Worm (Caenorhabditis elegans) whole organism, L4 larva: Measurements from ENCODE around the gene lgg-2.

Source experiments
- D1046.2 ChIP-seq: fragments of 200-800 bp; sonication (Bioruptor generic); IDR thresholded peaks from 2 replicates; pipeline ENCODE4 v1.3.6; 2022; ENCODE audit warnings: missing genetic modification characterization, missing compliant biosample characterization
- F44E2.7 ChIP-seq: fragments of 200-800 bp; sonication (Bioruptor generic); IDR thresholded peaks from 2 replicates; pipeline ENCODE4 v2.1.2; 2022; ENCODE audit warnings: missing genetic modification characterization, missing compliant biosample characterization
- R02D3.7 ChIP-seq: fragments of 150-350 bp; sonication (generic microtip); optimal IDR thresholded peaks from 3 replicates; lab custom pipeline; 2014; ENCODE audit warnings: missing biosample characterization, missing genetic modification characterization
- Y105C5A.15 ChIP-seq: fragments of 200-800 bp; sonication (Bioruptor generic); IDR thresholded peaks from 2 replicates; pipeline ENCODE4 v1.3.6; 2022; ENCODE audit warnings: missing genetic modification characterization, missing compliant biosample characterization
- Y48G9A.11 ChIP-seq: fragments of 200-800 bp; sonication (Bioruptor generic); IDR thresholded peaks from 2 replicates; pipeline ENCODE4 v1.3.6; 2022; ENCODE audit warnings: missing genetic modification reagents, missing genetic modification characterization, missing compliant biosample characterization
- Y5F2A.4 ChIP-seq: fragments of 200-800 bp; sonication (Bioruptor generic); optimal IDR thresholded peaks from 2 replicates; lab custom pipeline; 2018; ENCODE audit warnings: mild to moderate bottlenecking, missing genetic modification characterization, missing compliant biosample characterization
- ZK546.5 ChIP-seq, 2 experiments: sonication (generic microtip); optimal IDR thresholded peaks; 2 replicates each; lab custom pipeline; 2017; ENCODE audit warnings: missing biosample characterization in 2 of 2, missing genetic modification characterization in 2 of 2
- ama-1 ChIP-seq: fragments of 150-350 bp; optimal IDR thresholded peaks from 2 replicates; lab custom pipeline; 2014; ENCODE audit warnings: inconsistent platforms, mixed read lengths
- ceh-20 ChIP-seq: fragments of 200-800 bp; sonication (Bioruptor generic); IDR thresholded peaks from 2 replicates; pipeline ENCODE4 v1.3.6; 2022; ENCODE audit warnings: missing genetic modification reagents, missing genetic modification characterization, missing compliant biosample characterization
- ceh-32 ChIP-seq: sonication (generic microtip); optimal IDR thresholded peaks from 2 replicates; lab custom pipeline; 2016; ENCODE audit warnings: mild to moderate bottlenecking, missing genetic modification characterization, missing compliant biosample characterization; ENCODE audit not compliant: poor library complexity
- ceh-82 ChIP-seq: sonication (generic microtip); optimal IDR thresholded peaks from 2 replicates; lab custom pipeline; 2017; ENCODE audit warnings: missing biosample characterization, missing genetic modification characterization
- ces-1 ChIP-seq: fragments of 150-350 bp; sonication (generic microtip); optimal IDR thresholded peaks from 4 replicates; lab custom pipeline; 2014; ENCODE audit warnings: missing biosample characterization, missing genetic modification reagents, missing genetic modification characterization
- daf-16 ChIP-seq, 3 experiments: sonication (generic microtip); optimal IDR thresholded peaks; 2 replicates each; lab custom pipeline; 2016 to 2017; ENCODE audit warnings: missing genetic modification characterization in 3 of 3, missing genetic modification reagents in 3 of 3, mild to moderate bottlenecking in 2 of 3, missing compliant biosample characterization in 2 of 3, missing biosample characterization in 1 of 3, moderate library complexity in 1 of 3
- daf-19 ChIP-seq: fragments of 200-800 bp; sonication (Bioruptor generic); conservative IDR thresholded peaks from 2 replicates; pipeline ENCODE4 v1.3.6; 2022; ENCODE audit warnings: missing genetic modification characterization, missing compliant biosample characterization
- dmd-6 ChIP-seq: fragments of 200-800 bp; sonication (Bioruptor generic); IDR thresholded peaks from 2 replicates; pipeline ENCODE4 v1.3.6; 2022; ENCODE audit warnings: missing genetic modification reagents, missing genetic modification characterization, missing compliant biosample characterization
- dmd-9 ChIP-seq: fragments of 200-800 bp; sonication (Bioruptor generic); IDR thresholded peaks from 2 replicates; pipeline ENCODE4 v1.3.6; 2022; ENCODE audit warnings: missing genetic modification reagents, missing genetic modification characterization, missing compliant biosample characterization
- fkh-10 ChIP-seq: fragments of 150-350 bp; optimal IDR thresholded peaks from 2 replicates; lab custom pipeline; 2014; ENCODE audit warnings: missing biosample characterization, missing genetic modification reagents, missing genetic modification characterization
- hif-1 ChIP-seq, 2 experiments: sonication (generic microtip); optimal IDR thresholded peaks; 2 replicates each; lab custom pipeline; 2016 to 2017; ENCODE audit warnings: missing compliant biosample characterization in 2 of 2, missing genetic modification characterization in 2 of 2, missing genetic modification reagents in 2 of 2, missing genotype in 2 of 2, mild to moderate bottlenecking in 1 of 2
- hlh-30 ChIP-seq: sonication (generic microtip); optimal IDR thresholded peaks from 2 replicates; lab custom pipeline; 2017; ENCODE audit warnings: antibody characterized with exemption, mild to moderate bottlenecking, missing genetic modification characterization, missing compliant biosample characterization; ENCODE audit not compliant: insufficient read depth
- lin-1 ChIP-seq: fragments of 200-800 bp; sonication (Bioruptor generic); IDR thresholded peaks from 2 replicates; pipeline ENCODE4 v1.3.6; 2022; ENCODE audit warnings: missing genetic modification reagents, missing genetic modification characterization, missing compliant biosample characterization
- lin-13 ChIP-seq: fragments of 150-350 bp; optimal IDR thresholded peaks from 2 replicates; lab custom pipeline; 2014; ENCODE audit warnings: missing biosample characterization, missing genetic modification reagents, missing genetic modification characterization
- lin-15B ChIP-seq: fragments of 150-350 bp; sonication (generic microtip); optimal IDR thresholded peaks from 3 replicates; lab custom pipeline; 2014; ENCODE audit warnings: missing biosample characterization, missing genetic modification characterization
- lin-39 ChIP-seq: fragments of 150-350 bp; optimal IDR thresholded peaks from 2 replicates; lab custom pipeline; 2014; ENCODE audit warnings: missing biosample characterization, missing genetic modification reagents, missing genetic modification characterization
- lir-3 ChIP-seq: sonication (generic microtip); optimal IDR thresholded peaks from 2 replicates; lab custom pipeline; 2016; ENCODE audit warnings: mild to moderate bottlenecking, missing genetic modification characterization, missing compliant biosample characterization
- mdl-1 ChIP-seq, 2 experiments: fragments of 150-350 bp in 1 of 2; sonication (generic microtip) in 1 of 2; optimal IDR thresholded peaks; 2 replicates each; lab custom pipeline; 2014 to 2017; ENCODE audit warnings: missing biosample characterization in 2 of 2, missing genetic modification characterization in 2 of 2
- mes-2 ChIP-seq: sonication (generic microtip); optimal IDR thresholded peaks from 2 replicates; lab custom pipeline; 2016; ENCODE audit warnings: missing genotype, mild to moderate bottlenecking, missing genetic modification characterization, missing compliant biosample characterization; ENCODE audit not compliant: poor library complexity, severe bottlenecking
- nhr-10 ChIP-seq: fragments of 150-350 bp; optimal IDR thresholded peaks from 2 replicates; lab custom pipeline; 2014; ENCODE audit warnings: missing biosample characterization, missing genetic modification characterization
- nhr-11 ChIP-seq: fragments of 150-350 bp; optimal IDR thresholded peaks from 2 replicates; lab custom pipeline; 2014; ENCODE audit warnings: missing biosample characterization, missing genetic modification characterization
- nhr-25 ChIP-seq: sonication (generic microtip); optimal IDR thresholded peaks from 2 replicates; lab custom pipeline; 2017; ENCODE audit warnings: missing genetic modification characterization, mild to moderate bottlenecking, missing compliant biosample characterization, antibody characterized with exemption, moderate library complexity, borderline replicate concordance; ENCODE audit not compliant: insufficient read depth
- nhr-28 ChIP-seq: fragments of 150-350 bp; optimal IDR thresholded peaks from 2 replicates; lab custom pipeline; 2014; ENCODE audit warnings: missing biosample characterization, missing genetic modification characterization
- nhr-41 ChIP-seq: fragments of 200-800 bp; sonication (Bioruptor generic); IDR thresholded peaks from 2 replicates; pipeline ENCODE4 v1.3.6; 2022; ENCODE audit warnings: missing genetic modification reagents, missing genetic modification characterization, missing compliant biosample characterization
- nhr-48 ChIP-seq: sonication (generic microtip); optimal IDR thresholded peaks from 2 replicates; lab custom pipeline; 2016; ENCODE audit warnings: mild to moderate bottlenecking, missing genetic modification characterization, missing compliant biosample characterization
- nhr-76 ChIP-seq: fragments of 150-350 bp; optimal IDR thresholded peaks from 2 replicates; lab custom pipeline; 2014; ENCODE audit warnings: missing biosample characterization, missing genetic modification characterization
- nhr-77 ChIP-seq: fragments of 150-350 bp; optimal IDR thresholded peaks from 2 replicates; lab custom pipeline; 2014; ENCODE audit warnings: missing biosample characterization, missing genetic modification characterization
- pha-4 ChIP-seq, 2 experiments: fragments of 150-350 bp in 1 of 2; fragments of 200-800 bp in 1 of 2; sonication (Bioruptor generic) in 1 of 2; IDR thresholded peaks in 1 of 2; optimal IDR thresholded peaks in 1 of 2; 2 replicates each; pipeline versions ENCODE4 v1.3.6 to Lab custom; 2014 to 2022; ENCODE audit warnings: missing genetic modification characterization in 2 of 2, missing genetic modification reagents in 2 of 2, missing biosample characterization in 1 of 2, missing compliant biosample characterization in 1 of 2
- rbr-2 ChIP-seq: sonication (generic microtip); optimal IDR thresholded peaks from 2 replicates; lab custom pipeline; 2016; ENCODE audit warnings: missing genotype, missing genetic modification characterization, missing compliant biosample characterization
- skn-1 ChIP-seq: fragments of 150-350 bp; optimal IDR thresholded peaks from 2 replicates; lab custom pipeline; 2014; ENCODE audit warnings: missing biosample characterization, missing genetic modification characterization
- spr-1 ChIP-seq: sonication (generic microtip); optimal IDR thresholded peaks from 2 replicates; lab custom pipeline; 2016; ENCODE audit warnings: mild to moderate bottlenecking, missing genetic modification characterization, missing compliant biosample characterization
- tag-97 ChIP-seq: fragments of 200-800 bp; sonication (Bioruptor generic); IDR thresholded peaks from 2 replicates; pipeline ENCODE4 v1.3.6; 2022; ENCODE audit warnings: missing genetic modification characterization, missing compliant biosample characterization
- tra-1 ChIP-seq: fragments of 200-800 bp; sonication (Bioruptor generic); IDR thresholded peaks from 2 replicates; pipeline ENCODE4 v1.3.6; 2022; ENCODE audit warnings: missing genetic modification reagents, missing genetic modification characterization, missing compliant biosample characterization
- unc-130 ChIP-seq: sonication (generic microtip); optimal IDR thresholded peaks from 2 replicates; lab custom pipeline; 2016; ENCODE audit warnings: missing genetic modification reagents, missing genetic modification characterization, missing compliant biosample characterization
- unc-39 ChIP-seq: sonication (generic microtip); optimal IDR thresholded peaks from 2 replicates; lab custom pipeline; 2017; ENCODE audit warnings: missing biosample characterization, missing genetic modification characterization
- unc-62 ChIP-seq, 3 experiments: fragments of 150-350 bp in 1 of 3; sonication (generic microtip); optimal IDR thresholded peaks in 2 of 3; peaks in 1 of 3; 1 replicate in 1 of 3; 2 replicates in 2 of 3; lab custom pipeline; 2014 to 2017; ENCODE audit warnings: missing biosample characterization in 3 of 3, missing genetic modification characterization in 3 of 3, missing genetic modification reagents in 3 of 3, missing genotype in 1 of 3
- vab-7 ChIP-seq: fragments of 200-800 bp; sonication (Bioruptor generic); IDR thresholded peaks from 2 replicates; pipeline ENCODE4 v1.3.6; 2022; ENCODE audit warnings: missing genetic modification reagents, missing genetic modification characterization, missing compliant biosample characterization
- zag-1 ChIP-seq: fragments of 150-350 bp; optimal IDR thresholded peaks from 2 replicates; lab custom pipeline; 2014; ENCODE audit warnings: missing biosample characterization, missing genetic modification characterization
- zfp-3 ChIP-seq: fragments of 200-800 bp; sonication (Bioruptor generic); conservative IDR thresholded peaks from 2 replicates; pipeline ENCODE4 v1.3.6; 2022; ENCODE audit warnings: missing genetic modification reagents, missing genetic modification characterization, missing compliant biosample characterization
- zip-11 ChIP-seq: fragments of 200-800 bp; sonication (Bioruptor generic); IDR thresholded peaks from 2 replicates; pipeline ENCODE4 v1.3.6; 2022; ENCODE audit warnings: missing genetic modification characterization, missing compliant biosample characterization
- zip-2 ChIP-seq: fragments of 150-350 bp; optimal IDR thresholded peaks from 2 replicates; lab custom pipeline; 2014; ENCODE audit warnings: missing biosample characterization, missing genetic modification characterization

Gene lgg-2

ce11 chrIV:10978641-10979040 is 42.9 kb upstream of the lgg-2 start:
- TF ChIP-seq spr-1 (tag; lab: Kevin White, UChicago): no peak
- TF ChIP-seq lin-13: no peak
- TF ChIP-seq unc-130: no peak
- no peak for TF ChIP-seq daf-19 (GFP tag; lab: Robert Waterston, UW)
- no peak for TF ChIP-seq nhr-76 (tag; lab: Kevin White, UChicago)
- TF ChIP-seq D1046.2 (GFP tag; lab: Robert Waterston, UW): no peak
- no peak for TF ChIP-seq Y48G9A.11 (GFP tag; lab: Robert Waterston, UW)
- TF ChIP-seq nhr-41 (GFP tag; lab: Robert Waterston, UW): no peak
- no peak for TF ChIP-seq zfp-3 (GFP tag; lab: Robert Waterston, UW)
- no peak for TF ChIP-seq lin-1
- no peak for TF ChIP-seq nhr-28 (tag; lab: Kevin White, UChicago)
- TF ChIP-seq nhr-11 (tag; lab: Kevin White, UChicago): no peak
- TF ChIP-seq skn-1 (tag; lab: Kevin White, UChicago): no peak
- TF ChIP-seq R02D3.7 (tag; lab: Kevin White, UChicago): no peak
- no peak for TF ChIP-seq ceh-82
- TF ChIP-seq hlh-30: no peak
- TF ChIP-seq tag-97: no peak
- TF ChIP-seq ceh-32 (tag; lab: Kevin White, UChicago): no peak
- no peak for TF ChIP-seq F44E2.7 (GFP tag; lab: Robert Waterston, UW)
- TF ChIP-seq, all 104 proteins: peak for 0

DNA sequence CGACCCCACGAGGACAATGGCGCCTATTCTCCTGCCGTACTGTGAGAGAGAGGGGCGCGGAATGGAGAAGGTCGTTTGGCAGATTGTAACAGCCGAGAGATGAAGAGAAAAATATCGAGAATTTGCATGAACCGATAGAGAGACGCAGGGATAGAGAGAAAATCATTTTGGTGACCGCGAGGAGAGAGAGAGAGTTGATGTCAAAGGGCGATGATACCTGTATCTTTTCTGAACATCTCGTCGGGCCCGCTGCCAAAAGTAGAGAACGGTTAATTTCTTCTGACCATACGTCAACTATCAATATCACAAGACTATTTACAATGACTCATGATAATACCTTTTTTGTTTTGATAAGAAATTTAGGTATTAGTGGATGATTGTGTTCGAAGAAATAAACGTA is 40.3 kb upstream of the lgg-2 start:
- TF ChIP-seq lin-39 (tag; lab: Kevin White, UChicago) (no peak), dmd-6 (GFP tag; lab: Robert Waterston, UW) (peak; percentile 55), dmd-9 (GFP tag; lab: Robert Waterston, UW) (no peak), nhr-11 (tag; lab: Kevin White, UChicago) (no peak), fkh-10 (GFP tag; lab: Kevin White, UChicago) (no peak), vab-7 (GFP tag; lab: Robert Waterston, UW) (no peak), pha-4 (GFP tag; IDR thresholded peaks at IDR 0.05; lab: Robert Waterston, UW) (no peak), pha-4 (tag; optimal IDR thresholded peaks at IDR 0.05; lab: Kevin White, UChicago) (no peak), zip-11 (GFP tag; lab: Robert Waterston, UW) (no peak), Y5F2A.4 (GFP tag; lab: Kevin White, UChicago) (no peak), unc-62 (GFP tag; optimal IDR thresholded peaks at IDR 0.05 in 1 of 2; lab: Kevin White, UChicago) (no peak), unc-62 (tag; optimal IDR thresholded peaks at IDR 0.05; lab: Kevin White, UChicago) (no peak), lir-3 (tag; lab: Kevin White, UChicago) (no peak), ZK546.5 (tag; optimal IDR thresholded peaks at IDR 0.05; lab: Kevin White, UChicago) (no peak), nhr-76 (tag; lab: Kevin White, UChicago) (no peak), Y105C5A.15 (GFP tag; lab: Robert Waterston, UW) (no peak), nhr-41 (GFP tag; lab: Robert Waterston, UW) (0 out of 2 replicates have a peak, but pooled peaks have one; percentile 31), nhr-10 (tag; lab: Kevin White, UChicago) (no peak), mes-2 (tag; lab: Kevin White, UChicago) (peak; percentile 52), unc-39 (no peak), nhr-48 (tag; lab: Kevin White, UChicago) (no peak), tra-1 (0 out of 2 replicates have a peak, but pooled peaks have one; percentile 51), D1046.2 (GFP tag; lab: Robert Waterston, UW) (0 out of 2 replicates have a peak, but pooled peaks have one; percentile 33), lin-15B (no peak), hif-1 (tag; optimal IDR thresholded peaks at IDR 0.05; lab: Kevin White, UChicago) (no peak), mdl-1 (tag; optimal IDR thresholded peaks at IDR 0.05; lab: Kevin White, UChicago) (peak in 1 of 2 experiments; percentile 46), daf-16 (GFP tag; optimal IDR thresholded peaks at IDR 0.05; lab: Kevin White, UChicago) (no peak), daf-16 (tag; optimal IDR thresholded peaks at IDR 0.05; lab: Kevin White, UChicago) (no peak), zip-2 (tag; lab: Kevin White, UChicago) (no peak), ama-1 (lab: Kevin White, UChicago) (no peak), zfp-3 (GFP tag; lab: Robert Waterston, UW) (no peak), rbr-2 (tag; lab: Kevin White, UChicago) (no peak), nhr-77 (peak; percentile 15), nhr-25 (tag; lab: Kevin White, UChicago) (peak; percentile 83), ceh-20 (GFP tag; lab: Robert Waterston, UW) (peak; percentile 36; the same call in 1 of the 2 replicates), zag-1 (tag; lab: Kevin White, UChicago) (no peak), ces-1 (GFP tag; lab: Kevin White, UChicago) (no peak), spr-1 (tag; lab: Kevin White, UChicago) (no peak)
